Worm (Caenorhabditis elegans) whole organism, midembryonic: Measurements from ENCODE around the gene F47B8.1.

Experiments used
- T22C8.4 ChIP-seq: fragments of 200-800 bp; sonication (Bioruptor generic); IDR thresholded peaks from 2 replicates; pipeline ENCODE4 v1.3.6; 2022; ENCODE audit warnings: missing genetic modification characterization, missing compliant biosample characterization
- cog-1 ChIP-seq: sonication (generic microtip); optimal IDR thresholded peaks from 2 replicates; lab custom pipeline; 2016; ENCODE audit warnings: missing genetic modification characterization, missing compliant biosample characterization
- flt-1 ChIP-seq: fragments of 200-800 bp; sonication (Bioruptor generic); IDR thresholded peaks from 2 replicates; pipeline ENCODE4 v1.3.6; 2022; ENCODE audit warnings: missing genetic modification characterization, missing compliant biosample characterization
- med-1 ChIP-seq: sonication (generic microtip); optimal IDR thresholded peaks from 2 replicates; lab custom pipeline; 2017; ENCODE audit warnings: missing genetic modification characterization, mild to moderate bottlenecking, missing compliant biosample characterization, antibody characterized with exemption, missing genetic modification reagents; ENCODE audit not compliant: insufficient read depth
- ref-1 ChIP-seq: fragments of 200-800 bp; sonication (Bioruptor generic); conservative IDR thresholded peaks from 2 replicates; pipeline ENCODE4 v1.3.6; 2022; ENCODE audit warnings: missing genetic modification reagents, missing genetic modification characterization, missing compliant biosample characterization
- tab-1 ChIP-seq: fragments of 200-800 bp; sonication (Bioruptor generic); IDR thresholded peaks from 2 replicates; pipeline ENCODE4 v1.3.6; 2022; ENCODE audit warnings: missing genetic modification characterization, missing compliant biosample characterization
- ztf-23 ChIP-seq: fragments of 200-800 bp; sonication (Bioruptor generic); IDR thresholded peaks from 2 replicates; pipeline ENCODE4 v1.3.6; 2022; ENCODE audit warnings: missing genetic modification reagents, missing genetic modification characterization, missing compliant biosample characterization
- ztf-29 ChIP-seq: fragments of 200-800 bp; sonication (Bioruptor generic); IDR thresholded peaks from 2 replicates; pipeline ENCODE4 v1.3.6; 2022; ENCODE audit warnings: missing genetic modification reagents, missing genetic modification characterization, missing compliant biosample characterization

ce11 chrV:14301076-14301475 lies 13.1 kb downstream of the F47B8.1 start, which contains the start of gene F14D7.6:
- no peak for TF ChIP-seq flt-1 (GFP tag; lab: Robert Waterston, UW)
- TF ChIP-seq med-1 (GFP tag; lab: Kevin White, UChicago), result no peak
- no peak for TF ChIP-seq ztf-23 (GFP tag; lab: Robert Waterston, UW)
- TF ChIP-seq cog-1, result no peak
- TF ChIP-seq T22C8.4 (GFP tag; lab: Robert Waterston, UW), result no peak
- TF ChIP-seq tab-1 (GFP tag; lab: Robert Waterston, UW), result no peak
- no peak for TF ChIP-seq ztf-29 (GFP tag; lab: Robert Waterston, UW)
- no peak for TF ChIP-seq ref-1 (GFP tag; lab: Robert Waterston, UW)
